Worm (Caenorhabditis elegans) whole organism, L4/young adult: Measurements from ENCODE around the gene F58G6.7.

Experiments used
- W03F9.2 ChIP-seq: fragments of 150-350 bp; optimal IDR thresholded peaks from 2 replicates; lab custom pipeline; 2014; ENCODE audit warnings: missing biosample characterization, missing genetic modification characterization
- dao-5 ChIP-seq: sonication (generic microtip); optimal IDR thresholded peaks from 2 replicates; lab custom pipeline; 2016; ENCODE audit warnings: missing genotype, missing genetic modification characterization, moderate library complexity, missing compliant biosample characterization
- him-1 ChIP-seq: sonication (generic microtip); optimal IDR thresholded peaks from 2 replicates; lab custom pipeline; 2016; ENCODE audit warnings: missing genotype, missing genetic modification reagents, missing genetic modification characterization, missing compliant biosample characterization

The F58G6.7 gene

DNA sequence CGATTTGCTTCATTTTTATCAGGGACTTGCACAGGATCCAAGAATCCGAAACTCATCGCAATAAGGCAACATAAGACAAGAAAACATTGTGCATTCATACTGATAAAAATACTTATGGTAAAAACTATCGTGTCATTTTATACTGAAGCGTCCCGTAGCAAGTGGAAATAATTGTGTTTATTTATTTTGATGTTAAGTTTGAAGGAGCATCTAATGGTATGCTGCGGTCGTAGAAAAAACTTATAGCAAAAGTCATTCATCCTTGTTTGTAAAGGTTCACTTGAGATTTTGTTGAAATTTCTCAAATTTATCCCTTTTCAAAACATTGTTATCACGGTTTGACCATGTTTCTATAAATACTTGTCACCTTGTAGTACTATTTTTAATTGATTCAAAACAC is 29.1 kb upstream of the F58G6.7 start, which contains the start of gene W09C2.10:
Gene W09C2.10 (minus strand): TSS at position 101 of the 400 bp plus-strand sequence.
- no peak for TF ChIP-seq W03F9.2
- no peak for TF ChIP-seq him-1 (tag; lab: Kevin White, UChicago)
- no peak for TF ChIP-seq dao-5 (tag; lab: Kevin White, UChicago)

DNA sequence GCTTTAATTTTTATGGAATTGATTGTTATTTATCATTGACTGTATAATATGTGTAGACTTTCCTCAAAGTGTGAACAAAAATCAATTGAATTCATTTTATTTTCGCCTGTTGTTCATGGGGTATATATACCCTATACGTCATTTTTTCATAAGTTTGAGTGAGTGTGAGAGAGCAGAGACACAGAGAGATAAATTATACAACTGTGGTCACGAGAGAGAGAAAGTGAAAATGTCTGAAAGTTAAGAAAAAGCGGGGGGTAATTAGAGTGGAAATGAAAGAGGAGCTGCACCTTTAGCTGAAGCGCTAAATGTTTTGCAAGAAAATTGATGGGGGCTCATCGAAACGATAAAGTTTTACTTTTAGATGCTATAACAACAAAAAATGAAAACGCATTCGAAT is 28.3 kb upstream of the F58G6.7 start:
- TF ChIP-seq W03F9.2: no peak
- TF ChIP-seq dao-5 (tag; lab: Kevin White, UChicago): no peak
- no peak for TF ChIP-seq him-1 (tag; lab: Kevin White, UChicago)

DNA sequence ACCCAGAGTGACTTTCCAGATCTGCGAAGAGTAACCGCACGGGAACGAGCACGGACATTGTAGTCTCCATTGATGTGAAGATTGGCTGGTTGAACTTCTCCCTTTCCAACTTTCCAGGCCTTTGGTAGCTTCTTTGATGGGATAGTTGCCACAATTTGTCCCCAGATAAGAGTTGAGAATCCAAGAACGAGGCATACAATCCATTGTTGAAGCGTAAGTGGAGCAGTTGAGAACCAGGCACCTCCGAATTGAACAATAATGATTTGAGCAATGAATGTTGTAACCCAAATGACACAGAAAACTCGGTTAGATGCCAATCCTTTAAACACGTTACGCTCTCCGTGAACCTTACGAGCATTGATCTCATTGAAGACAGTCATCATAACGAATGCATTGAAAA is 27.1 kb upstream of the F58G6.7 start:
- TF ChIP-seq him-1 (tag; lab: Kevin White, UChicago): no peak

DNA sequence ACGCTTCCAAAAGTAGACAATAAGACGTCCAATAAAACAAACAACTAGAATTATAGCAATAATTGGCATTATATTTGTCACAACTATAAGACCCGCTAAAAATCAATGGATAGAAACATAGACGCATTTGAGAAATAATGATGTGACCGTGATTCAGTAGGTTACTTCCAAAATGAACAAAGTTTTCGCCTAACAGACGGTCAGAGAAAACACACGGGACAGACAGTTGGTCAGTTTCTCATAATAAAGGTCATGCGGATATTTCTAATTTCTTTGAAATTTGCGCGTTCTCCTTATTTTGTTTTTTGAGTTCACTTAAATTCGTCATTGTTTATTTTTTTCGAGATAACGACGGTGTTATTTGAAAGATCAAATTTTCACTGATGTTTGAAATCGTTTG is 22.5 kb upstream of the F58G6.7 start:
- TF ChIP-seq W03F9.2: no peak
- no peak for TF ChIP-seq him-1 (tag; lab: Kevin White, UChicago)
- no peak for TF ChIP-seq dao-5 (tag; lab: Kevin White, UChicago)

DNA sequence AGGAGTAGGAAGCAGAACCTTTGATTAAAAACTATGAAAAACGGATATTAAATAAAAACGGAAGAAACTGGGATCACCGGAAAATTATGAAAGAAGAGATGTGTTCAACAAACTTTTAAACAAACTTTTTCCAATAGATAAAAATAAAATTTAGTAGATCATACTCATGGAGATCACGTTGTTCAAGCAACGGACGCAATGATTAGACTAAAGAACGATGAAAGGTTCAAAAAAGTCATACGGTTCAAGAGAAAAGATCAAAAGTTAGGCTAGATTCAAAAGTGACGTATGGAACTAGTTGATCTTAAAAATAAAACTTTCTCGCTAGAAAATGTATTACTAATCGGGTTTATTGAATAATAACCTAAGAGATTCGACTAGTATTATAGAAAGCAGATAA is 22.0 kb upstream of the F58G6.7 start:
- no peak for TF ChIP-seq dao-5 (tag; lab: Kevin White, UChicago)
- no peak for TF ChIP-seq W03F9.2

DNA sequence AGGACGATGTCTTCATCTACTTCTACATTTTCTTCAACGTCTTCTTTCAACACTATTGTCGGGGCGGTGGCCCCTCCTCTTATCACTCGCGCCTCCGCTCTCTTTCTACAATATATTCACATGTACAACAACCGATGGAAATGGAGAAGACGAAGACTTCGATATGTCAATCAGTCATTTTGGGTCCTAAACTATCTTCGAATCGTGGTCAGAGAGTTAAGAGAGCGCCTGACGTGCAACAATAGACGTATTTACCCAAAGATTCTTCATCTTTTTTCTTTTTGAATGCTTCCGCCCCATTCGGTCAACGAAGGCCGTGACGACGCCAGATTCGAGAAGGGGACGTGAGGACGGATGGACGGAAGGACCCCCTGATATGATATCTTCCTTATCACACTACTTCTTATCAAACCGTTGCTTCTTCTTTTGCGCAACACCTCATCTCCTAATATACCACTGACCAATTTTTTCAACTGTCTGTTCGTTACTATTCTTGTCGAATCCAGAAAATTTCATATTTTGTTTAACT is 21.1 kb upstream of the F58G6.7 start:
- no peak for TF ChIP-seq W03F9.2
- no peak for TF ChIP-seq dao-5 (tag; lab: Kevin White, UChicago)
- no peak for TF ChIP-seq him-1 (tag; lab: Kevin White, UChicago)

DNA sequence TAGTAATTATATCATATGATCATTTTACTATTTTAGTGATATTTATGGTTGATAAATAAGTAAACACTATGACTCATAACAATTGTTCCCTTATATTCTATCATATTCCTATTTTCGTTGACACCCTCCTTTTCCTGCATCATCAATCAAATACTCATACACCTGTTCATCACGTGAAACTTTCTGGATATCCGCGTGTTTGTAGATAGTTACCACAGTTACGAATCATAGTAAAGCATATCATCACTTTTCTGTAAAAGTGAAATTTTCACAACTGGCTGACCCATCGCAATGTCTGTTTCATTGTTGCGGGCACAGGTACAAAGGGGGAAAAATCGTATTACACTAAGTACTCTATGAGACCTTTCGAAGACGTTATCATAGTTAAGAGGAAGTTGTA is 20.2 kb upstream of the F58G6.7 start:
- TF ChIP-seq him-1 (tag; lab: Kevin White, UChicago) (no peak), dao-5 (tag; lab: Kevin White, UChicago) (no peak), W03F9.2 (no peak)

DNA sequence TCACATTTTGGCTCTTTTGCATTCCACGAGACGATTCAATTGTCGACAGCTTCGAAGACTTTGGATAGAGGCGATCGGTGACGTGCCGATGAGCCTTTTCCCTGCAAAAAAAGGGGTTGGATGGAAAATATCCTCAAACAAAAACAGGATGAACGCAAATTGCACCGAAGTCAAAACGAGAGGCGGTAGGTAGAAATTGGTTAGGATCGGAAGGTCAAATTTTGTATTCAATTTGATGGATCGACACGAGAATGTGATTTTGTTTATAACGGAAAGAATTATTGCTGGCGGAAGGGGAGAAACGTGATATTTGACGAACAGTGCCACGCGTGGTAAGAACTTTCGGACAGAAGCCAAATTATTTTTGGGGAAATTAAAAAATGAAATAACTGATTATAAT is 19.3 kb upstream of the F58G6.7 start, which contains the start of gene mca-1:
Gene mca-1 (minus strand): TSS at position 101 of the 400 bp plus-strand sequence.
- TF ChIP-seq dao-5 (tag; lab: Kevin White, UChicago): no peak
- TF ChIP-seq him-1 (tag; lab: Kevin White, UChicago): no peak

DNA sequence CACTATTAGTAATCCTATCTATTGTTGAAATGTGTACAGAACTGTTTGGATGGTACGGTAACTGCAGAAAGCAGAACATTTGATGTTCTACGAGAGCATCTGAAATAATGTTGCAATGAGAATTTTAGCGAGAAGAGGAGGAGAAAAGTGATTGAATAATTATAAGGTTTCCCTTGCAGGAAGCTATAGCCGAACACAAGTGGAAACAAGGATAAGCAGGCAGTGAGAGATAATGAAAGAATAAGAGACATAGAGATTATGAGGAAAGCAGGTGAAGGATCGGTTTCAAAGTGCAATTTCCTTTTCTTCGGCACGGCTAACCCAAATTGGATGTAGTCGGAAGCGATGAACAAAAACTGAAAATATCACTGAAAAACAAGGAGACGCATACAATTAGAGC is 12.2 kb upstream of the F58G6.7 start, which contains the start of gene del-2:
Gene del-2 (minus strand): TSS at position 101 of the 400 bp plus-strand sequence.
- TF ChIP-seq dao-5 (tag; lab: Kevin White, UChicago) (no peak), him-1 (tag; lab: Kevin White, UChicago) (no peak), W03F9.2 (no peak)

DNA sequence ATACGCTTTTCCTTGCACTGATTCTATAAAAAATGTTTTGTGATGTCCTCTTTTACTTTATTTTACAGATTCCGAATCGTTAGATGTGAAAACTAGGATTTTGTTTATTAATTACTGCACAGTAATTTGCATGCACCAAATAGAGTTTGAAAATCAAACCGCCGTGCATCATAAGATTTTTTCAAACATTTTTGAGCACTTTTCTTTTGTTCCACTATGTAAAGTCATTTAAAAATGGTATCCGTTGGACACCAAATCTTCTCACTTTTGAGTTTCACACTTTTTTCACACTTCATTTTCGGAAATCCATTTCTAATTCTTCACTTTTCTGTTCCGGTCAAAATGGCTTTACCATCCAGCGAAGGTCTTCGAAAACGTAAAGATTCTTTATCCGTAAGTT is 10.9 kb upstream of the F58G6.7 start, which contains the start of gene degl-2:
Gene degl-2 (plus strand): TSS at position 301 of the 400 bp plus-strand sequence.
- no peak for TF ChIP-seq him-1 (tag; lab: Kevin White, UChicago)
- TF ChIP-seq W03F9.2: no peak
- TF ChIP-seq dao-5 (tag; lab: Kevin White, UChicago): no peak

DNA sequence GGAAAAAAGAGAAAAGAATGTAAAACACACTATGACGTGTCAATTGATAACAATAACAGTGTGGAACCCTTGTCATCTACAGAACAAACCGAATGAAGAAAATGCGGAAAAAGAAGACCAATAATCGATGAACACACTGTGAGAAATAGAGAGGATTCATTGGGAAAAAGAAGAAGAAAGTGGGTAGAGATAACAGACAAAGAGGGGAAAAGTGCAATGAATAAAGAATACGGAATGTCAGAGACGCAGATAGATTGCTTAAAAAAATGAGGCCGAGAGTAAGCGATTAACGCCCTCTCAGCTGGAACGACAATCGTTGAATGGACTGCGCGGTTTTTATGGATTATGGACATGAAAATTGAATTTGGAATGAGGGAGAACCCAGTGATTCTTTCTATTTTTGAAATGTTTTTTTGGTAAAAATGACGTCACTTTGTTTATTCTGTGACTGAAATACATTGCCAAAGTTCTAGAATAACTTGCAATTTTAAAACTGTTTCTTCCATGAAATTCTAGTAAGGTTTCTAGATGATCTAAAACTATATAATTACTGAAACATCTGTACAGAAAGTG is 6.2 kb upstream of the F58G6.7 start, which contains the start of gene amph-1:
Gene amph-1 (minus strand): TSS at position 85 of the 573 bp plus-strand sequence.
- TF ChIP-seq W03F9.2 (peak; percentile 44), him-1 (tag; lab: Kevin White, UChicago) (no peak)

DNA sequence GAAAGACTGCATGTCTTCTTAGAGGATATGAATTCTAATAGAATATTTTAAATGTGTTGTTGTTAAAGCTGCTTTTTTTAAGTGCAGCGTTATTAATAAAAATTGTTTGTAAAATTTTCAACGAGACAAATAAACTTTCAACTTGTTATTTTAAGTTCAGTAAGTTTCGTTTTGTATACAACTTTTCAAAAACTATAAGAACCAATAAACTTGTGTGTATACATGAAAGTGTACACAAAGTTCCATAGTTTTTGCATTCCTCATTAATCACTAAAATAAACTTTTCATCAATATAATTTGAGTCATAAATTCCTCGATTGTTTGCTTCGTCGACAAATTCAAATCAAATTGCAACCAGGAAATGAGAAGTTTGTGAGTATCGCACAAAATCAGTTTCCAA is 5.4 kb upstream of the F58G6.7 start, which contains the start of gene srm-3:
Gene srm-3 (plus strand): TSS at position 301 of the 400 bp plus-strand sequence.
- TF ChIP-seq him-1 (tag; lab: Kevin White, UChicago) (no peak), W03F9.2 (no peak), dao-5 (tag; lab: Kevin White, UChicago) (no peak)

DNA sequence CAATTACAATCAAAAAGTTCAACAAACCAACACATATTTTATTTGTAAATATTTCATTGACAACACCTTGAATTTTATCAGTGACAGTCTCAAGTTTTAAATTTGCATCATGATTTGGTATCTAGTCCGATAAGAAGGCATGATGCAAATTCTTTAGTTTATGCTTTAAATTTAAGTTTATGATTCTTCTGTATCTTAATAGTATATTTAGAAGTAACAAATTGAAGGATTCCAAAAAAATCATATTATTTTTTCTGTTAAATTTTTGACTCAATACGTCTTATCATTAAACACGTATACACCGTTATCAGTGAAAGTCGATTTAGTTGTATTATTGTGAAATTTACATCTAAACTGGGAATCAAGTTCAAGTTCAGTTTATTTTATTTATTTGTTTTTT is 2.9 kb upstream of the F58G6.7 start, which contains the start of gene chca-1:
Gene chca-1 (plus strand): TSS at position 161 of the 400 bp plus-strand sequence.
- peak; percentile 37 for TF ChIP-seq W03F9.2
- TF ChIP-seq him-1 (tag; lab: Kevin White, UChicago): no peak

DNA sequence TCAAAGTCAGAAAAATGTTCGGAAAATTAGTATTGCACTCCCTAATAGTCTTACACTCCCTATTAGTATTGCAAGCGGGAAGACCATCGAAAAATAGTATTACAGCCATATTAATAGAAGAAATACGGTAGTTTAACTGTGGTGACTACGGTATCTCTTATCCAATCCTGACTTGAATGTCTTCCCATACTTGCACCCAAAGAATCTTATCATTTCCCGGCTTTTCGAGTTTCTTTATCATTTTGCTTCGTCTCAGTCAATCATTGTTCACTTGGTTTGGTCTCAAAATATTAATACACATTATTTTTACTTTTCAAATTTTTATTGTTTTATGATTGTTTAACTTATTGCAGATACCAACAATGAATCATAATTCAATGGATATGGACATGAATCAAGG is 933 bp upstream of the F58G6.7 start, which contains the start of gene F58G6.3:
Gene F58G6.3 (plus strand): TSS at position 352 of the 400 bp plus-strand sequence.
- TF ChIP-seq dao-5 (tag; lab: Kevin White, UChicago): no peak
- no peak for TF ChIP-seq him-1 (tag; lab: Kevin White, UChicago)
- no peak for TF ChIP-seq W03F9.2

DNA sequence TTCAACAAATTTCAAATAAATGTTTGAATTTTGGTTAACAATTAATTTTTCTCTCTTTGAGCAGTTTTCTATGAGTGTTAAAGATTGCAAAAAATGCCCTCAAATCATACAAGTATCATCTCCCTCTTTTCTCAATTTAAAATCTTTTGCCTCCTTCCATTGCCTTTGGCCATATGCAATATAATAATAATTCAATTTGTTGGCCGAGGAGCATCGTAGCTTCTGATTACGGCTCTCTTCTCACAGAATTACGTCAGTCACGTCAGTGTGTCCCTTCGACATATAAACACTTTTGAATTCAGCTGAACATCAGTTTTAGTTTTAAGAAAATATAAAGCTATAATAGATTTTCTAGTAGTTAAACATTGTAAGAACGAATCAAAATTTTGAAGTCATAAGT is 1.4 kb downstream of the F58G6.7 start:
- TF ChIP-seq dao-5 (tag; lab: Kevin White, UChicago): no peak
- no peak for TF ChIP-seq him-1 (tag; lab: Kevin White, UChicago)
- no peak for TF ChIP-seq W03F9.2
